Worm (Caenorhabditis elegans) whole organism, L4/young adult: ENCODE measurements around the gene gst-11.

Experiments used
- W03F9.2 ChIP-seq: fragments of 150-350 bp; optimal IDR thresholded peaks from 2 replicates; lab custom pipeline; 2014; ENCODE audit warnings: missing biosample characterization, missing genetic modification characterization
- dao-5 ChIP-seq: sonication (generic microtip); optimal IDR thresholded peaks from 2 replicates; lab custom pipeline; 2016; ENCODE audit warnings: missing genotype, missing genetic modification characterization, moderate library complexity, missing compliant biosample characterization
- him-1 ChIP-seq: sonication (generic microtip); optimal IDR thresholded peaks from 2 replicates; lab custom pipeline; 2016; ENCODE audit warnings: missing genotype, missing genetic modification reagents, missing genetic modification characterization, missing compliant biosample characterization

ce11 chrX:3633654-3634053 lies at the start of gene gst-11:
- TF ChIP-seq W03F9.2 (tag; lab: Kevin White, UChicago) (no peak), dao-5 (tag; lab: Kevin White, UChicago) (no peak), him-1 (no peak)
